Worm (Caenorhabditis elegans) whole organism, L4 larva: ENCODE results near the gene fbxb-108.

Experiments
- aha-1 ChIP-seq: fragments of 150-350 bp; peaks from one replicate; lab custom pipeline; 2014; ENCODE audit warnings: missing biosample characterization, missing genetic modification characterization
- ceh-32 ChIP-seq: sonication (generic microtip); optimal IDR thresholded peaks from 2 replicates; lab custom pipeline; 2016; ENCODE audit warnings: mild to moderate bottlenecking, missing genetic modification characterization, missing compliant biosample characterization; ENCODE audit not compliant: poor library complexity
- lin-13 ChIP-seq: fragments of 150-350 bp; optimal IDR thresholded peaks from 2 replicates; lab custom pipeline; 2014; ENCODE audit warnings: missing biosample characterization, missing genetic modification reagents, missing genetic modification characterization
- nhr-28 ChIP-seq: fragments of 150-350 bp; optimal IDR thresholded peaks from 2 replicates; lab custom pipeline; 2014; ENCODE audit warnings: missing biosample characterization, missing genetic modification characterization
- snpc-4 ChIP-seq: fragments of 150-350 bp; optimal IDR thresholded peaks from 2 replicates; lab custom pipeline; 2014; ENCODE audit warnings: missing biosample characterization, missing genetic modification characterization
- zfp-3 ChIP-seq: fragments of 200-800 bp; sonication (Bioruptor generic); conservative IDR thresholded peaks from 2 replicates; pipeline ENCODE4 v1.3.6; 2022; ENCODE audit warnings: missing genetic modification reagents, missing genetic modification characterization, missing compliant biosample characterization

DNA sequence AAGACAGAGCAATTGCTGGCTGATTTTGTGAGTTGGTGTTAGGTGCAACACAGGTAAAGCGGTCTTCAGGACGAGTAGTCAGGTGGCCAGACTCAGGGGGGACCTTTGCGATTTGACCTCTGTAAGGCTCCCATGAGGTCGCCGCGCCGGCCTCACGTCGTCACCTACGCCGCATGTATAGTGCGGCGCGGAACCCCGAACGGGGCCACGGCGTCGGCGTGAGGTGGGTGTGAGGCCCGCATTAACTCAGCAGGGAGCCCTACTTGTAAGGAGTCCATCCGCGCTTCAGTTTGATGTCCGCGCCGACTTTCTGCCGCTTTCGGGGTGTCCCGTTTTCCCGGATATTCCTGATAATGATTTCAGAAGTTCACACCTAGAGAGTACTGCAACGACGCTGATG is 10.2 kb upstream of the fbxb-108 start:
- TF ChIP-seq lin-13 (no peak), aha-1 (tag; lab: Kevin White, UChicago) (no peak), snpc-4 (no peak), ceh-32 (tag; lab: Kevin White, UChicago) (no peak), nhr-28 (no peak), zfp-3 (no peak)
